Fruit fly (Drosophila melanogaster): ENCODE results near the gene wuho.

wuho gene

dm6 chrX:6291083-6291699 is 3.3 kb downstream of the wuho start, which contains the start of the genes Rpt4 and mldr:
Rpt4 (minus strand) TSS chrX:6291245.
mldr (plus strand) TSS chrX:6291303.
- TF ChIP-seq EcR (GFP tag; optimal IDR thresholded peaks at IDR 0.05), result no peak
- TF ChIP-seq CG12605 (GFP tag; IDR thresholded peaks at IDR 0.05), result no peak
- no peak for TF ChIP-seq gl (tag; optimal IDR thresholded peaks at IDR 0.05)
- no peak for TF ChIP-seq CG10348 (GFP tag; IDR thresholded peaks at IDR 0.05)
- TF ChIP-seq CG32121 (GFP tag; IDR thresholded peaks at IDR 0.05), result no peak
- no peak for TF ChIP-seq rn (GFP tag; IDR thresholded peaks at IDR 0.05)
- no peak for TF ChIP-seq Snoo (tag; optimal IDR thresholded peaks at IDR 0.05)
- no peak for TF ChIP-seq CG15710 (tag; optimal IDR thresholded peaks at IDR 0.05)
- TF ChIP-seq fd96Ca (GFP tag; IDR thresholded peaks at IDR 0.05), result no peak
- no peak for TF ChIP-seq D1 (tag; optimal IDR thresholded peaks at IDR 0.05)
- no peak for TF ChIP-seq CG4496 (GFP tag; IDR thresholded peaks at IDR 0.05)
- no peak for TF ChIP-seq Pif1A (GFP tag; optimal IDR thresholded peaks at IDR 0.05)
- TF ChIP-seq CG9948 (tag; optimal IDR thresholded peaks at IDR 0.05), result no peak
- TF ChIP-seq CG8159 (tag; optimal IDR thresholded peaks at IDR 0.05), result no peak
- TF ChIP-seq CG8301 (tag; optimal IDR thresholded peaks at IDR 0.05), result no peak
- TF ChIP-seq Ets98B (GFP tag; IDR thresholded peaks at IDR 0.05), result no peak
- no peak for TF ChIP-seq CG13204 (GFP tag; optimal IDR thresholded peaks at IDR 0.05)
- TF ChIP-seq Pif1B (GFP tag; optimal IDR thresholded peaks at IDR 0.05), result no peak
- no peak for TF ChIP-seq CG17806 (tag; optimal IDR thresholded peaks at IDR 0.05)

dm6 chrX:6294243-6294642 is 6.3 kb downstream of the wuho start, which contains the start of gene CG15892:
CG15892 (minus strand) TSS chrX:6294343.
- TF ChIP-seq EcR (GFP tag; optimal IDR thresholded peaks at IDR 0.05), result no peak
- no peak for TF ChIP-seq CG10348 (GFP tag; IDR thresholded peaks at IDR 0.05)
- no peak for TF ChIP-seq rn (GFP tag; IDR thresholded peaks at IDR 0.05)
- no peak for TF ChIP-seq CG8159 (tag; optimal IDR thresholded peaks at IDR 0.05)
- TF ChIP-seq D1 (tag; optimal IDR thresholded peaks at IDR 0.05), result no peak
- TF ChIP-seq CG4496 (GFP tag; IDR thresholded peaks at IDR 0.05), result no peak
- TF ChIP-seq Pif1B (GFP tag; optimal IDR thresholded peaks at IDR 0.05), result no peak
- no peak for TF ChIP-seq CG13204 (GFP tag; optimal IDR thresholded peaks at IDR 0.05)
- no peak for TF ChIP-seq CG17806 (tag; optimal IDR thresholded peaks at IDR 0.05)
- no peak for TF ChIP-seq gl (tag; optimal IDR thresholded peaks at IDR 0.05)
- no peak for TF ChIP-seq Snoo (tag; optimal IDR thresholded peaks at IDR 0.05)
- TF ChIP-seq fd96Ca (GFP tag; IDR thresholded peaks at IDR 0.05), result no peak

- TF ChIP-seq CG15710 (tag; optimal IDR thresholded peaks at IDR 0.05), result peak; percentile 53
- peak; percentile 14 for TF ChIP-seq CG9948 (tag; optimal IDR thresholded peaks at IDR 0.05)
- TF ChIP-seq CG17806 (tag; optimal IDR thresholded peaks at IDR 0.05), result peak; percentile 19
- no peak for TF ChIP-seq CG12605 (GFP tag; IDR thresholded peaks at IDR 0.05)
- TF ChIP-seq CG32121 (GFP tag; IDR thresholded peaks at IDR 0.05), result no peak
- peak; percentile 57 for TF ChIP-seq Snoo (tag; optimal IDR thresholded peaks at IDR 0.05)
- no peak for TF ChIP-seq CG10348 (GFP tag; IDR thresholded peaks at IDR 0.05)
- TF ChIP-seq fd96Ca (GFP tag; IDR thresholded peaks at IDR 0.05), result peak; percentile 33; the same call in 1 of the 3 replicates
- no peak for TF ChIP-seq CG4496 (GFP tag; IDR thresholded peaks at IDR 0.05)
- TF ChIP-seq Ets98B (GFP tag; IDR thresholded peaks at IDR 0.05), result no peak
Measured at dm6 chrX:6295129-6295539, 7.2 kb downstream of the wuho start, which contains the start of the genes CG15891 and CG3815. CG15891 (minus strand) TSS chrX:6295345. CG3815 (plus strand) TSS chrX:6295389.

dm6 chrX:6301052-6301451 is 13.2 kb downstream of the wuho start, which contains the start of gene CG12219:
CG12219 (minus strand) TSS chrX:6301285.
- TF ChIP-seq gl (tag; optimal IDR thresholded peaks at IDR 0.05), result no peak
- no peak for TF ChIP-seq Pif1A (GFP tag; optimal IDR thresholded peaks at IDR 0.05)
- TF ChIP-seq rn (GFP tag; IDR thresholded peaks at IDR 0.05), result no peak
- no peak for TF ChIP-seq D1 (tag; optimal IDR thresholded peaks at IDR 0.05)
- TF ChIP-seq Pif1B (GFP tag; optimal IDR thresholded peaks at IDR 0.05), result no peak
- TF ChIP-seq CG8301 (tag; optimal IDR thresholded peaks at IDR 0.05), result no peak
- no peak for TF ChIP-seq CG32121 (GFP tag; IDR thresholded peaks at IDR 0.05)
- TF ChIP-seq CG17806 (tag; optimal IDR thresholded peaks at IDR 0.05), result no peak
- TF ChIP-seq Ets98B (GFP tag; IDR thresholded peaks at IDR 0.05), result no peak
- TF ChIP-seq CG15710 (tag; optimal IDR thresholded peaks at IDR 0.05), result no peak
- no peak for TF ChIP-seq CG4496 (GFP tag; IDR thresholded peaks at IDR 0.05)
- no peak for TF ChIP-seq CG10348 (GFP tag; IDR thresholded peaks at IDR 0.05)
- TF ChIP-seq CG12605 (GFP tag; IDR thresholded peaks at IDR 0.05), result no peak

- TF ChIP-seq CG32121 (GFP tag; IDR thresholded peaks at IDR 0.05) (no peak), CG17806 (tag; optimal IDR thresholded peaks at IDR 0.05) (no peak), CG10348 (GFP tag; IDR thresholded peaks at IDR 0.05) (no peak), CG15710 (tag; optimal IDR thresholded peaks at IDR 0.05) (no peak), rn (GFP tag; IDR thresholded peaks at IDR 0.05) (no peak), CG9948 (tag; optimal IDR thresholded peaks at IDR 0.05) (no peak), CG4496 (GFP tag; IDR thresholded peaks at IDR 0.05) (no peak), CG14655 (GFP tag; optimal IDR thresholded peaks at IDR 0.05) (no peak), CG13204 (GFP tag; optimal IDR thresholded peaks at IDR 0.05) (no peak), fd96Ca (GFP tag; IDR thresholded peaks at IDR 0.05) (no peak), CG34367 (tag; optimal IDR thresholded peaks at IDR 0.05) (no peak), gl (tag; optimal IDR thresholded peaks at IDR 0.05) (no peak), Pif1A (GFP tag; optimal IDR thresholded peaks at IDR 0.05) (no peak), CG8301 (tag; optimal IDR thresholded peaks at IDR 0.05) (no peak), Pif1B (GFP tag; optimal IDR thresholded peaks at IDR 0.05) (no peak), CG12605 (GFP tag; IDR thresholded peaks at IDR 0.05) (no peak)
Measured at dm6 chrX:6303196-6303595, 15.3 kb downstream of the wuho start.

dm6 chrX:6303675-6304074 is 15.8 kb downstream of the wuho start, which contains the start of gene CG3823:
CG3823 (plus strand) TSS chrX:6303975.
- TF ChIP-seq EcR (GFP tag; optimal IDR thresholded peaks at IDR 0.05), result no peak
- TF ChIP-seq CG13204 (GFP tag; optimal IDR thresholded peaks at IDR 0.05), result no peak
- no peak for TF ChIP-seq Pif1A (GFP tag; optimal IDR thresholded peaks at IDR 0.05)
- no peak for TF ChIP-seq fd96Ca (GFP tag; IDR thresholded peaks at IDR 0.05)
- TF ChIP-seq CG34367 (tag; optimal IDR thresholded peaks at IDR 0.05), result no peak
- no peak for TF ChIP-seq CG8301 (tag; optimal IDR thresholded peaks at IDR 0.05)
- no peak for TF ChIP-seq Ets98B (GFP tag; IDR thresholded peaks at IDR 0.05)
- TF ChIP-seq rn (GFP tag; IDR thresholded peaks at IDR 0.05), result no peak
- TF ChIP-seq CG8159 (tag; optimal IDR thresholded peaks at IDR 0.05), result no peak

All from whole organism, pupa.